Fruit fly (Drosophila melanogaster): ENCODE measurements around the gene CG4210.

DNA sequence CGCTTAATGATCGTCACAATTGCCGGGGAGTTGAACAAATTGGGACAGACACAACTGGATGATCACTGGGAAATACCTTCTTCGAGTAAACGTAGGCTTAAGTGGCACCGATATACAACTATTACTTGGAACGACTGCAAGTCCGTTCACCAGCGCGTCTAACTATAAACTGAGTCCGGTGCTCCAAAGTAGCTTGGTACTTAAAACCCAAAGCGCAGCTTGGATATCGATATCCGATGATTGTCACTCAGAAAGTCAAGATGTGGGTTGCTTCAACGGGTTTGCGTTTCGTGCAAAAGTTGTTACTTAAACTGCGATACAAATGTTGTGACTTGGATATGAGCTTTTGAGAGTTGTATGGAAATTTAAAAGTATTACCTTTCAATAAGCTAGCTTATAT is 7.5 kb upstream of the CG4210 start, which contains the start of gene Spn88Ea:
- TF ChIP-seq Mnt (GFP tag; optimal IDR thresholded peaks at IDR 0.05), result no peak
- TF ChIP-seq CG14711 (tag; optimal IDR thresholded peaks at IDR 0.05), result no peak
- TF ChIP-seq kay (GFP tag; ENCODE audit: borderline replicate concordance), result no peak
- TF ChIP-seq Hr96 (GFP tag; optimal IDR thresholded peaks at IDR 0.05), result no peak
- TF ChIP-seq CG1620 (GFP tag; optimal IDR thresholded peaks at IDR 0.05), result no peak
- TF ChIP-seq CG5204 (GFP tag; optimal IDR thresholded peaks at IDR 0.05), result no peak
